Fruit fly (Drosophila melanogaster) whole organism, embryonic: ENCODE data around the gene Pvf3.

Source experiments
- Bdp1 ChIP-seq: fragments of 200-800 bp; sonication (Bioruptor generic); optimal IDR thresholded peaks from 3 replicates; lab custom pipeline; 2016; ENCODE audit warnings: missing biosample characterization, missing genetic modification characterization
- CG15601 ChIP-seq: fragments of 200-800 bp; sonication (Bioruptor generic); optimal IDR thresholded peaks from 3 replicates; lab custom pipeline; 2019; ENCODE audit warnings: missing biosample characterization, mild to moderate bottlenecking, missing genetic modification characterization, moderate library complexity
- CG5953 ChIP-seq: fragments of 200-800 bp; sonication (Bioruptor generic); IDR thresholded peaks from 2 replicates; pipeline ENCODE4 v1.3.6; 2022; ENCODE audit warnings: missing biosample characterization, missing genetic modification characterization
- CG6765 ChIP-seq: fragments of 200-800 bp; sonication (Bioruptor generic); optimal IDR thresholded peaks from 3 replicates; lab custom pipeline; 2017; ENCODE audit warnings: missing biosample characterization, mild to moderate bottlenecking, missing genetic modification characterization
- CG7786 ChIP-seq: fragments of 200-800 bp; sonication (Bioruptor generic); optimal IDR thresholded peaks from 2 replicates; lab custom pipeline; 2016; ENCODE audit warnings: missing biosample characterization, missing genetic modification characterization
- CG8388 ChIP-seq: fragments of 200-800 bp; sonication (Bioruptor generic); optimal IDR thresholded peaks from 2 replicates; lab custom pipeline; 2019; ENCODE audit warnings: missing biosample characterization, mild to moderate bottlenecking, missing genetic modification characterization, moderate library complexity
- Kr ChIP-seq: fragments of 200-800 bp; sonication (Bioruptor generic); optimal IDR thresholded peaks from 2 replicates; lab custom pipeline; 2017; ENCODE audit warnings: missing biosample characterization, mild to moderate bottlenecking, missing genetic modification characterization
- ash1 ChIP-seq: fragments of 200-800 bp; sonication (Bioruptor generic); optimal IDR thresholded peaks from 2 replicates; lab custom pipeline; 2018; ENCODE audit warnings: missing biosample characterization, mild to moderate bottlenecking, missing genetic modification characterization
- dpn ChIP-seq, 2 experiments: fragments of 200-800 bp; sonication (Bioruptor generic); optimal IDR thresholded peaks; 3 replicates each; lab custom pipeline; 2016; ENCODE audit warnings: missing biosample characterization in 2 of 2, missing genetic modification characterization in 2 of 2
- fu2 ChIP-seq: fragments of 200-800 bp; sonication (Bioruptor generic); optimal IDR thresholded peaks from 2 replicates; lab custom pipeline; 2016; ENCODE audit warnings: missing biosample characterization, missing genetic modification characterization
- hth ChIP-seq: fragments of >200 bp; optimal IDR thresholded peaks from 2 replicates; lab custom pipeline; 2017; ENCODE audit warnings: inconsistent platforms
- pita ChIP-seq: fragments of 200-800 bp; sonication (Bioruptor generic); optimal IDR thresholded peaks from 2 replicates; lab custom pipeline; 2017; ENCODE audit warnings: missing biosample characterization, mild to moderate bottlenecking, missing genetic modification characterization

- TF ChIP-seq Kr (GFP tag; lab: Kevin White, UChicago) (no peak), CG5953 (GFP tag; lab: Robert Waterston, UW) (no peak), hth (lab: Kevin White, UChicago) (no peak), ash1 (no peak), fu2 (GFP tag; lab: Kevin White, UChicago) (no peak), CG8388 (no peak), CG15601 (tag; lab: Kevin White, UChicago) (no peak), CG7786 (GFP tag; lab: Kevin White, UChicago) (no peak), CG6765 (GFP tag; lab: Kevin White, UChicago) (no peak), dpn (GFP tag; optimal IDR thresholded peaks at IDR 0.05; lab: Kevin White, UChicago) (no peak), Bdp1 (no peak), pita (GFP tag; lab: Kevin White, UChicago) (no peak)
Observed at dm6 chr2L:7133506-7134270, 23.8 kb downstream of the Pvf3 start.
